Fruit fly (Drosophila melanogaster) Kc167 (cell line): Measurements from ENCODE around the gene CG46307.

Experiments
- Myc ChIP-seq: fragments of >200 bp; optimal IDR thresholded peaks from 2 replicates; lab custom pipeline; 2017; ENCODE audit warnings: missing external identifiers
- h ChIP-seq: fragments of >200 bp; optimal IDR thresholded peaks from 3 replicates; lab custom pipeline; 2018; ENCODE audit warnings: missing external identifiers
- insv ChIP-seq: fragments of >200 bp; optimal IDR thresholded peaks from 3 replicates; lab custom pipeline; 2018; ENCODE audit warnings: missing external identifiers
- psq ChIP-seq: fragments of >200 bp; optimal IDR thresholded peaks from 2 replicates; lab custom pipeline; 2017; ENCODE audit warnings: missing external identifiers
- ttk ChIP-seq: sonication (Bioruptor generic); optimal IDR thresholded peaks from 2 replicates; lab custom pipeline; 2017; ENCODE audit warnings: missing external identifiers

DNA sequence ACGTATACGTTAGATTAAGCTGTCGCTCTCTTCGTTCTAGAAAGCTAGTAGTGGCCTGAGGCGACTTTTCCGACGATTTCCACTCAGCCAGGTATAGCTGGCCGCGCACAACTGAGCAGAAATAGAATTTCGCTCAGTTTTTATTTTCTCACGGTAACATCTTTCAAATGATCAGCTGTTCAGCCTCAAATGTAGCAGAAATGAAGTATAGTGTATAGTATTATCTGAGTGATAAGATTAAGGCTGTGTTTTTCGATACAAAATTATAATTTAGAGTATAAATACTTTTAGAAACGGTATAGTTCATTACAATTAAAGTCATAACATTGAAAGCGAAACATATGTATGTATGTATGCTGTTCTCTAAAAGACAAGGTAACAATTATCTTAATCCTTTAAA is 18.0 kb upstream of the CG46307 start, which contains the start of gene CG33509:
- TF ChIP-seq psq (no peak), ttk (lab: Kevin White, UChicago) (no peak), h (lab: Kevin White, UChicago) (no peak), insv (lab: Kevin White, UChicago) (no peak), Myc (lab: Kevin White, UChicago) (no peak)
